Fruit fly (Drosophila melanogaster) whole organism, embryonic: ENCODE measurements around the gene Kr-h2.

Experiments used
- ATbp ChIP-seq: fragments of 200-800 bp; sonication (Bioruptor generic); optimal IDR thresholded peaks from 2 replicates; lab custom pipeline; 2017; ENCODE audit warnings: missing biosample characterization, mild to moderate bottlenecking, missing genetic modification characterization, missing genetic modification reagents
- CG11093 ChIP-seq: fragments of 200-800 bp; sonication (Bioruptor generic); IDR thresholded peaks from 3 replicates; pipeline ENCODE4 v1.3.6; 2022; ENCODE audit warnings: missing biosample characterization, missing genetic modification characterization
- CG12104 ChIP-seq: fragments of 200-800 bp; sonication (Bioruptor generic); optimal IDR thresholded peaks from 3 replicates; lab custom pipeline; 2016; ENCODE audit warnings: missing biosample characterization, missing genetic modification characterization
- CG13775 ChIP-seq: fragments of 200-800 bp; sonication (Bioruptor generic); optimal IDR thresholded peaks from 3 replicates; lab custom pipeline; 2017; ENCODE audit warnings: missing biosample characterization, mild to moderate bottlenecking, missing genetic modification characterization
- CG15011 ChIP-seq: fragments of 200-800 bp; sonication (Bioruptor generic); optimal IDR thresholded peaks from 3 replicates; lab custom pipeline; 2018; ENCODE audit warnings: missing biosample characterization, mild to moderate bottlenecking, missing genetic modification characterization
- CG15696 ChIP-seq: fragments of 200-800 bp; sonication (Bioruptor generic); optimal IDR thresholded peaks from 2 replicates; lab custom pipeline; 2019; ENCODE audit warnings: missing biosample characterization, mild to moderate bottlenecking, missing genetic modification characterization, moderate library complexity
- CG1602 ChIP-seq: fragments of 200-800 bp; sonication (Bioruptor generic); optimal IDR thresholded peaks from 3 replicates; lab custom pipeline; 2016; ENCODE audit warnings: missing biosample characterization, missing genetic modification characterization
- CG2116 ChIP-seq: fragments of 200-800 bp; sonication (Bioruptor generic); optimal IDR thresholded peaks from 3 replicates; lab custom pipeline; 2018; ENCODE audit warnings: missing biosample characterization, mild to moderate bottlenecking, missing genetic modification characterization
- CG2202 ChIP-seq: fragments of 200-800 bp; sonication (Bioruptor generic); optimal IDR thresholded peaks from 2 replicates; lab custom pipeline; 2018; ENCODE audit warnings: missing biosample characterization, mild to moderate bottlenecking, missing genetic modification characterization
- CG34422 ChIP-seq: fragments of 200-800 bp; sonication (Bioruptor generic); IDR thresholded peaks from 3 replicates; pipeline ENCODE4 v1.3.6; 2022; ENCODE audit warnings: missing biosample characterization, missing genetic modification characterization
- CG3847 ChIP-seq: fragments of 200-800 bp; sonication (Bioruptor generic); IDR thresholded peaks from 2 replicates; pipeline ENCODE4 v1.3.6; 2022; ENCODE audit warnings: missing biosample characterization, missing genetic modification characterization
- CG7357 ChIP-seq: fragments of 200-800 bp; sonication (Bioruptor generic); IDR thresholded peaks from 3 replicates; pipeline ENCODE4 v1.3.6; 2022; ENCODE audit warnings: missing biosample characterization, missing genetic modification characterization
- CG8388 ChIP-seq: fragments of 200-800 bp; sonication (Bioruptor generic); optimal IDR thresholded peaks from 2 replicates; lab custom pipeline; 2019; ENCODE audit warnings: missing biosample characterization, mild to moderate bottlenecking, missing genetic modification characterization, moderate library complexity
- CG9727 ChIP-seq: fragments of 200-800 bp; sonication (Bioruptor generic); optimal IDR thresholded peaks from 3 replicates; lab custom pipeline; 2017; ENCODE audit warnings: missing biosample characterization, mild to moderate bottlenecking, missing genetic modification characterization
- CHES-1-like ChIP-seq: fragments of 200-800 bp; sonication (Bioruptor generic); optimal IDR thresholded peaks from 2 replicates; lab custom pipeline; 2016; ENCODE audit warnings: missing biosample characterization, missing genetic modification characterization
- D19A ChIP-seq: fragments of 200-800 bp; optimal IDR thresholded peaks from 3 replicates; lab custom pipeline; 2019; ENCODE audit warnings: missing biosample characterization, mild to moderate bottlenecking, missing genetic modification characterization, moderate library complexity
- Dek ChIP-seq: fragments of 200-800 bp; sonication (Bioruptor generic); optimal IDR thresholded peaks from 3 replicates; lab custom pipeline; 2019; ENCODE audit warnings: missing biosample characterization, mild to moderate bottlenecking, missing genetic modification characterization, moderate library complexity
- Dip2 ChIP-seq: fragments of 200-800 bp; sonication (Bioruptor generic); IDR thresholded peaks from 2 replicates; pipeline ENCODE4 v1.3.6; 2022; ENCODE audit warnings: missing biosample characterization, missing genetic modification characterization
- Dll ChIP-seq: fragments of 200-800 bp; sonication (Bioruptor generic); IDR thresholded peaks from 4 replicates; pipeline ENCODE4 v1.3.6; 2022; ENCODE audit warnings: missing biosample characterization, missing genetic modification characterization; ENCODE audit not compliant: partially characterized antibody
- E2f2 ChIP-seq: fragments of 200-800 bp; sonication (Bioruptor generic); IDR thresholded peaks from 2 replicates; pipeline ENCODE4 v1.3.6; 2022; ENCODE audit warnings: missing biosample characterization, missing genetic modification characterization
- HLH3B ChIP-seq: fragments of 200-800 bp; sonication (Bioruptor generic); IDR thresholded peaks from 2 replicates; pipeline ENCODE4 v1.3.6; 2022; ENCODE audit warnings: missing biosample characterization, missing genetic modification characterization
- HLH54F ChIP-seq: fragments of 200-800 bp; sonication (Bioruptor generic); optimal IDR thresholded peaks from 3 replicates; lab custom pipeline; 2016; ENCODE audit warnings: missing biosample characterization, missing genetic modification characterization
- HmgD ChIP-seq: fragments of 200-800 bp; sonication (Bioruptor generic); optimal IDR thresholded peaks from 3 replicates; lab custom pipeline; 2016; ENCODE audit warnings: missing biosample characterization, missing genetic modification characterization
- Lpt ChIP-seq: fragments of >200 bp; optimal IDR thresholded peaks from 2 replicates; lab custom pipeline; 2018; ENCODE audit warnings: missing biosample characterization, missing genetic modification characterization
- MESR4 ChIP-seq: fragments of 200-800 bp; sonication (Bioruptor generic); optimal IDR thresholded peaks from 2 replicates; lab custom pipeline; 2018; ENCODE audit warnings: missing biosample characterization, mild to moderate bottlenecking, missing genetic modification characterization, moderate library complexity
- MTF-1 ChIP-seq: fragments of 200-800 bp; sonication (Bioruptor generic); optimal IDR thresholded peaks from 2 replicates; lab custom pipeline; 2018; ENCODE audit warnings: missing biosample characterization, mild to moderate bottlenecking, missing genetic modification characterization, borderline replicate concordance
- Mad ChIP-seq: fragments of 200-800 bp; sonication (Bioruptor generic); optimal IDR thresholded peaks from 2 replicates; lab custom pipeline; 2016; ENCODE audit warnings: missing biosample characterization, missing genetic modification characterization
- Max ChIP-seq: fragments of 200-800 bp; sonication (Bioruptor generic); optimal IDR thresholded peaks from 2 replicates; lab custom pipeline; 2016; ENCODE audit warnings: missing biosample characterization, mild to moderate bottlenecking, missing genetic modification characterization
- Neu2 ChIP-seq: fragments of 200-800 bp; sonication (Bioruptor generic); optimal IDR thresholded peaks from 3 replicates; lab custom pipeline; 2016; ENCODE audit warnings: missing biosample characterization, missing genetic modification characterization, borderline replicate concordance
- Optix ChIP-seq: fragments of 200-800 bp; sonication (Bioruptor generic); IDR thresholded peaks from 3 replicates; pipeline ENCODE4 v1.3.6; 2022; ENCODE audit warnings: missing biosample characterization, missing genetic modification characterization
- Sin3A ChIP-seq: fragments of >200 bp; optimal IDR thresholded peaks from 2 replicates; lab custom pipeline; 2018
- Tbp ChIP-seq: fragments of >200 bp; optimal IDR thresholded peaks from 2 replicates; lab custom pipeline; 2018; ENCODE audit warnings: missing biosample characterization, missing genetic modification characterization
- Usf ChIP-seq: fragments of 200-800 bp; sonication (Bioruptor generic); optimal IDR thresholded peaks from 2 replicates; lab custom pipeline; 2017; ENCODE audit warnings: missing genotype, missing biosample characterization, missing genetic modification characterization
- ase ChIP-seq: fragments of 200-800 bp; sonication (Bioruptor generic); IDR thresholded peaks from 3 replicates; pipeline ENCODE4 v1.3.6; 2022; ENCODE audit warnings: missing biosample characterization, missing genetic modification characterization
- bab2 ChIP-seq: fragments of 200-800 bp; sonication (Bioruptor generic); optimal IDR thresholded peaks from 2 replicates; lab custom pipeline; 2016; ENCODE audit warnings: missing biosample characterization, missing genetic modification characterization
- bowl ChIP-seq: fragments of 200-800 bp; sonication (Bioruptor generic); IDR thresholded peaks from 2 replicates; pipeline ENCODE4 v1.3.6; 2022; ENCODE audit warnings: missing biosample characterization, missing genetic modification characterization
- dysf ChIP-seq: fragments of 200-800 bp; sonication (Bioruptor generic); IDR thresholded peaks from 3 replicates; pipeline ENCODE4 v1.3.6; 2022; ENCODE audit warnings: missing biosample characterization, missing genetic modification characterization
- emc ChIP-seq: fragments of 200-800 bp; sonication (Bioruptor generic); optimal IDR thresholded peaks from 2 replicates; lab custom pipeline; 2016; ENCODE audit warnings: missing biosample characterization, missing genetic modification characterization
- gcm2 ChIP-seq: fragments of 200-800 bp; sonication (Bioruptor generic); optimal IDR thresholded peaks from 2 replicates; lab custom pipeline; 2016; ENCODE audit warnings: missing biosample characterization, missing genetic modification characterization
- gfzf ChIP-seq: fragments of 200-800 bp; sonication (Bioruptor generic); optimal IDR thresholded peaks from 2 replicates; lab custom pipeline; 2016; ENCODE audit warnings: missing biosample characterization, mild to moderate bottlenecking, missing genetic modification characterization, moderate library complexity
- hth ChIP-seq: fragments of >200 bp; optimal IDR thresholded peaks from 2 replicates; lab custom pipeline; 2017; ENCODE audit warnings: inconsistent platforms
- insv ChIP-seq, 2 experiments: fragments of 200-800 bp; sonication (Bioruptor generic); optimal IDR thresholded peaks; 3 replicates each; lab custom pipeline; 2016 to 2018; ENCODE audit warnings: missing biosample characterization in 2 of 2, missing genetic modification characterization in 2 of 2
- jumu ChIP-seq: fragments of 200-800 bp; sonication (Bioruptor generic); optimal IDR thresholded peaks from 3 replicates; lab custom pipeline; 2016; ENCODE audit warnings: missing biosample characterization, missing genetic modification characterization
- nmo ChIP-seq: fragments of 200-800 bp; sonication (Bioruptor generic); optimal IDR thresholded peaks from 2 replicates; lab custom pipeline; 2018; ENCODE audit warnings: missing biosample characterization, mild to moderate bottlenecking, missing genetic modification characterization, moderate library complexity
- oc ChIP-seq: fragments of 200-800 bp; sonication (Bioruptor generic); optimal IDR thresholded peaks from 2 replicates; lab custom pipeline; 2018; ENCODE audit warnings: missing biosample characterization, mild to moderate bottlenecking, missing genetic modification characterization, moderate library complexity
- pfk ChIP-seq: fragments of 200-800 bp; sonication (Bioruptor generic); optimal IDR thresholded peaks from 2 replicates; lab custom pipeline; 2018; ENCODE audit warnings: missing biosample characterization, mild to moderate bottlenecking, missing genetic modification characterization, moderate library complexity
- repo ChIP-seq: fragments of 200-800 bp; sonication (Bioruptor generic); optimal IDR thresholded peaks from 2 replicates; lab custom pipeline; 2016; ENCODE audit warnings: missing biosample characterization, missing genetic modification characterization
- schlank ChIP-seq: fragments of 200-800 bp; sonication (Bioruptor generic); optimal IDR thresholded peaks from 2 replicates; lab custom pipeline; 2018; ENCODE audit warnings: missing biosample characterization, mild to moderate bottlenecking, missing genetic modification characterization
- sisA ChIP-seq: fragments of 200-800 bp; sonication (Bioruptor generic); IDR thresholded peaks from 2 replicates; pipeline ENCODE4 v1.3.6; 2022; ENCODE audit warnings: missing biosample characterization, missing genetic modification characterization
- tx ChIP-seq: fragments of 200-800 bp; sonication (Bioruptor generic); optimal IDR thresholded peaks from 2 replicates; lab custom pipeline; 2016; ENCODE audit warnings: missing biosample characterization, missing genetic modification characterization
- zf30C ChIP-seq: fragments of 200-800 bp; sonication (Bioruptor generic); optimal IDR thresholded peaks from 3 replicates; lab custom pipeline; 2018; ENCODE audit warnings: missing biosample characterization, mild to moderate bottlenecking, missing genetic modification characterization
- zfh2 ChIP-seq: fragments of 200-800 bp; sonication (Bioruptor generic); optimal IDR thresholded peaks from 2 replicates; lab custom pipeline; 2016; ENCODE audit warnings: missing biosample characterization, missing genetic modification characterization

Kr-h2 gene

DNA sequence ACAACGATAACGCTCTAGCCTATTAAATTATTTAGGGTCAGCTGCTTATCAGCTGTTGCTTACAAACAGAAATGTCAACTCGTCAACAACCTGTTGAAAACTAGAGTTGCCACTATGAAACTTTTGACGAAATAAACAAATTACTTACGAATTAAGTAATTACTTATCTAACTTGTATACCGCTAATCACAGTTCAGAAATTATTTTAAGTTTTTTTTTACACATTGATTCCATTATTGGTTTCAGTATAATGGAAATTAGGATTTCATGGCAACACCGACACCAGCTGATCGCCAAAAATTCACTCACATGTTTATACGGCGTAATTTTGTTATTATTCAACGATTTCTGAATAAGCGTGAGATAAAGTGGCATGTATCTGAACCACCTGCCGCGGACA lies 33.0 kb upstream of the Kr-h2 start, which contains the start of the genes CG9117 and CG31643 (continued):
- TF ChIP-seq CG7357 (no peak), MTF-1 (no peak), pfk (GFP tag; lab: Kevin White, UChicago) (no peak), repo (GFP tag; lab: Kevin White, UChicago) (no peak), CG9727 (GFP tag; lab: Kevin White, UChicago) (peak; percentile 51), HLH3B (GFP tag; lab: Robert Waterston, UW) (no peak), dysf (0 out of 3 replicates have a peak, but pooled peaks have one; percentile 6), E2f2 (GFP tag; lab: Robert Waterston, UW) (peak; percentile 28), Sin3A (lab: Kevin White, UChicago) (peak; percentile 18), sisA (GFP tag; lab: Robert Waterston, UW) (peak; percentile 25; the same call in 1 of the 2 replicates), Dip2 (no peak), zf30C (GFP tag; lab: Kevin White, UChicago) (no peak), emc (GFP tag; lab: Kevin White, UChicago) (no peak), CG11093 (GFP tag; lab: Robert Waterston, UW) (no peak), CG2116 (GFP tag; lab: Kevin White, UChicago) (peak; percentile 57), jumu (GFP tag; lab: Kevin White, UChicago) (peak; percentile 60), CG1602 (GFP tag; lab: Kevin White, UChicago) (peak; percentile 10), Optix (no peak), MESR4 (GFP tag; lab: Kevin White, UChicago) (no peak), gcm2 (no peak), D19A (tag; lab: Kevin White, UChicago) (no peak), hth (lab: Kevin White, UChicago) (no peak), ATbp (GFP tag; lab: Kevin White, UChicago) (no peak), gfzf (peak; percentile 16), HmgD (GFP tag; lab: Kevin White, UChicago) (no peak), Dll (GFP tag; lab: Robert Waterston, UW) (peak; percentile 53; the same call in 1 of the 4 replicates), CG3847 (peak; percentile 28; the same call in 1 of the 2 replicates), nmo (peak; percentile 69), insv (GFP tag; optimal IDR thresholded peaks at IDR 0.05; lab: Kevin White, UChicago) (no peak), Mad (peak; percentile 27), CG13775 (GFP tag; lab: Kevin White, UChicago) (peak; percentile 56), CHES-1-like (GFP tag; lab: Kevin White, UChicago) (peak; percentile 70), CG15011 (GFP tag; lab: Kevin White, UChicago) (no peak), CG8388 (peak; percentile 52), ase (GFP tag; lab: Robert Waterston, UW) (0 out of 3 replicates have a peak, but pooled peaks have one; percentile 47), bab2 (GFP tag; lab: Kevin White, UChicago) (peak; percentile 57), Dek (tag; lab: Kevin White, UChicago) (peak; percentile 10), HLH54F (peak; percentile 47), zfh2 (GFP tag; lab: Kevin White, UChicago) (peak; percentile 68), Tbp (GFP tag; lab: Kevin White, UChicago) (no peak), oc (tag; lab: Kevin White, UChicago) (peak; percentile 41), CG34422 (GFP tag; lab: Robert Waterston, UW) (peak; percentile 63; the same call in 1 of the 3 replicates), Lpt (GFP tag; lab: Kevin White, UChicago) (no peak), schlank (tag; lab: Kevin White, UChicago) (no peak), CG12104 (GFP tag; lab: Kevin White, UChicago) (peak; percentile 14), CG2202 (tag; lab: Kevin White, UChicago) (no peak), tx (GFP tag; lab: Kevin White, UChicago) (peak; percentile 58), Neu2 (GFP tag; lab: Kevin White, UChicago) (no peak), CG15696 (peak; percentile 32), Usf (GFP tag; lab: Kevin White, UChicago) (no peak), bowl (GFP tag; lab: Robert Waterston, UW) (no peak), Max (GFP tag; lab: Kevin White, UChicago) (peak; percentile 61)
